Fruit fly (Drosophila melanogaster) whole organism, embryonic: Measurements from ENCODE around the gene bor.
A peak's percentile ranks its signal among the peaks of the same experiment; 100 is the strongest.

Experiments
- Antp ChIP-seq: fragments of 200-800 bp; sonication (Bioruptor generic); optimal IDR thresholded peaks from 3 replicates; lab custom pipeline; 2016; ENCODE audit warnings: missing biosample characterization, missing genetic modification characterization
- Bdp1 ChIP-seq: fragments of 200-800 bp; sonication (Bioruptor generic); optimal IDR thresholded peaks from 3 replicates; lab custom pipeline; 2016; ENCODE audit warnings: missing biosample characterization, missing genetic modification characterization
- CG10267 ChIP-seq: fragments of 200-800 bp; sonication (Bioruptor generic); optimal IDR thresholded peaks from 2 replicates; lab custom pipeline; 2018; ENCODE audit warnings: missing biosample characterization, mild to moderate bottlenecking, missing genetic modification characterization, moderate library complexity
- CG11504 ChIP-seq: fragments of 200-800 bp; sonication (Bioruptor generic); optimal IDR thresholded peaks from 3 replicates; lab custom pipeline; 2019; ENCODE audit warnings: missing biosample characterization, mild to moderate bottlenecking, missing genetic modification characterization, moderate library complexity
- CG12071 ChIP-seq: fragments of 200-800 bp; sonication (Bioruptor generic); optimal IDR thresholded peaks from 3 replicates; lab custom pipeline; 2018; ENCODE audit warnings: missing biosample characterization, mild to moderate bottlenecking, missing genetic modification characterization
- CG13123 ChIP-seq: fragments of 200-800 bp; sonication (Bioruptor generic); optimal IDR thresholded peaks from 2 replicates; lab custom pipeline; 2016; ENCODE audit warnings: missing biosample characterization, missing genetic modification characterization
- CG14965 ChIP-seq: fragments of 200-800 bp; sonication (Bioruptor generic); optimal IDR thresholded peaks from 2 replicates; lab custom pipeline; 2016; ENCODE audit warnings: missing biosample characterization, missing genetic modification characterization, borderline replicate concordance
- CG15514 ChIP-seq: fragments of 200-800 bp; sonication (Bioruptor generic); optimal IDR thresholded peaks from 3 replicates; lab custom pipeline; 2017; ENCODE audit warnings: missing biosample characterization, missing genetic modification characterization, mild to moderate bottlenecking, moderate library complexity, missing genetic modification reagents
- CG2129 ChIP-seq: fragments of 200-800 bp; sonication (Bioruptor generic); IDR thresholded peaks from 2 replicates; pipeline ENCODE4 v1.3.6; 2022; ENCODE audit warnings: missing biosample characterization, missing genetic modification characterization; ENCODE audit not compliant: partially characterized antibody
- CG2202 ChIP-seq: fragments of 200-800 bp; sonication (Bioruptor generic); optimal IDR thresholded peaks from 2 replicates; lab custom pipeline; 2018; ENCODE audit warnings: missing biosample characterization, mild to moderate bottlenecking, missing genetic modification characterization
- CG2712 ChIP-seq: fragments of 200-800 bp; optimal IDR thresholded peaks from 3 replicates; lab custom pipeline; 2019; ENCODE audit warnings: missing biosample characterization, mild to moderate bottlenecking, missing genetic modification characterization, moderate library complexity
- CG3065 ChIP-seq: fragments of 200-800 bp; sonication (Bioruptor generic); optimal IDR thresholded peaks from 2 replicates; lab custom pipeline; 2016; ENCODE audit warnings: missing biosample characterization, missing genetic modification characterization
- CG32772 ChIP-seq: fragments of 200-800 bp; sonication (Bioruptor generic); IDR thresholded peaks from 2 replicates; pipeline ENCODE4 v1.3.6; 2022; ENCODE audit warnings: missing biosample characterization, missing genetic modification characterization
- CG3726 ChIP-seq: fragments of 200-800 bp; sonication (Bioruptor generic); IDR thresholded peaks from 3 replicates; pipeline ENCODE4, ENCODE4 v1.3.6; 2022; ENCODE audit warnings: missing biosample characterization, missing genetic modification characterization
- CG4360 ChIP-seq: fragments of 200-800 bp; sonication (Bioruptor generic); IDR thresholded peaks from 2 replicates; pipeline ENCODE4 v1.3.6; 2022; ENCODE audit warnings: missing biosample characterization, missing genetic modification characterization
- CG4707 ChIP-seq: fragments of 200-800 bp; sonication (Bioruptor generic); optimal IDR thresholded peaks from 2 replicates; lab custom pipeline; 2018; ENCODE audit warnings: missing biosample characterization, mild to moderate bottlenecking, missing genetic modification characterization, moderate library complexity
- CG8089 ChIP-seq: fragments of 200-800 bp; sonication (Bioruptor generic); optimal IDR thresholded peaks from 3 replicates; lab custom pipeline; 2016; ENCODE audit warnings: missing biosample characterization, missing genetic modification characterization
- CG8359 ChIP-seq: fragments of 200-800 bp; sonication (Bioruptor generic); optimal IDR thresholded peaks from 2 replicates; lab custom pipeline; 2017; ENCODE audit warnings: missing biosample characterization, mild to moderate bottlenecking, missing genetic modification characterization, borderline replicate concordance
- CG8478 ChIP-seq: fragments of >200 bp; optimal IDR thresholded peaks from 2 replicates; lab custom pipeline; 2018
- CG8924 ChIP-seq: fragments of 200-800 bp; optimal IDR thresholded peaks from 3 replicates; lab custom pipeline; 2019; ENCODE audit warnings: missing biosample characterization, mild to moderate bottlenecking, missing genetic modification characterization, moderate library complexity
- CG9727 ChIP-seq: fragments of 200-800 bp; sonication (Bioruptor generic); optimal IDR thresholded peaks from 3 replicates; lab custom pipeline; 2017; ENCODE audit warnings: missing biosample characterization, mild to moderate bottlenecking, missing genetic modification characterization
- CTCF ChIP-seq: fragments of 200-800 bp; sonication (Bioruptor generic); optimal IDR thresholded peaks from 2 replicates; lab custom pipeline; 2017; ENCODE audit warnings: missing biosample characterization, mild to moderate bottlenecking, missing genetic modification characterization, moderate library complexity
- CrebB ChIP-seq: fragments of 200-800 bp; sonication (Bioruptor generic); optimal IDR thresholded peaks from 3 replicates; lab custom pipeline; 2018; ENCODE audit warnings: missing biosample characterization, mild to moderate bottlenecking, missing genetic modification characterization
- Dip3 ChIP-seq: fragments of 200-800 bp; sonication (Bioruptor generic); optimal IDR thresholded peaks from 3 replicates; lab custom pipeline; 2016; ENCODE audit warnings: missing biosample characterization, missing genetic modification characterization
- Eip74EF ChIP-seq, 2 experiments: fragments of 200-800 bp in 1 of 2; fragments of >200 bp in 1 of 2; sonication (Bioruptor generic) in 1 of 2; optimal IDR thresholded peaks; 2 replicates each; lab custom pipeline; 2017 to 2019; ENCODE audit warnings: missing biosample characterization in 2 of 2, missing genetic modification characterization in 2 of 2, mild to moderate bottlenecking in 1 of 2, moderate library complexity in 1 of 2
- Ets97D ChIP-seq: fragments of 200-800 bp; sonication (Bioruptor generic); optimal IDR thresholded peaks from 3 replicates; lab custom pipeline; 2016; ENCODE audit warnings: missing biosample characterization, missing genetic modification characterization
- Fer1 ChIP-seq: fragments of 200-800 bp; sonication (Bioruptor generic); optimal IDR thresholded peaks from 2 replicates; lab custom pipeline; 2017; ENCODE audit warnings: missing biosample characterization, mild to moderate bottlenecking, missing genetic modification characterization
- Hand ChIP-seq: fragments of 200-800 bp; sonication (Bioruptor generic); optimal IDR thresholded peaks from 2 replicates; lab custom pipeline; 2017; ENCODE audit warnings: mild to moderate bottlenecking, missing biosample characterization, missing genetic modification reagents, missing genetic modification characterization
- HmgZ ChIP-seq: fragments of 200-800 bp; sonication (Bioruptor generic); optimal IDR thresholded peaks from 2 replicates; lab custom pipeline; 2018; ENCODE audit warnings: missing biosample characterization, mild to moderate bottlenecking, missing genetic modification characterization
- Hsf ChIP-seq: fragments of 200-800 bp; sonication (Bioruptor generic); optimal IDR thresholded peaks from 3 replicates; lab custom pipeline; 2016; ENCODE audit warnings: missing biosample characterization, missing genetic modification characterization
- Lpt ChIP-seq: fragments of >200 bp; optimal IDR thresholded peaks from 2 replicates; lab custom pipeline; 2018; ENCODE audit warnings: missing biosample characterization, missing genetic modification characterization
- Pdp1 ChIP-seq, 2 experiments: fragments of 200-800 bp; sonication (Bioruptor generic); optimal IDR thresholded peaks; 3 replicates each; lab custom pipeline; 2016; ENCODE audit warnings: missing biosample characterization in 2 of 2, missing genetic modification characterization in 2 of 2, mild to moderate bottlenecking in 1 of 2, moderate library complexity in 1 of 2
- Sin3A ChIP-seq: fragments of >200 bp; optimal IDR thresholded peaks from 2 replicates; lab custom pipeline; 2018
- amos ChIP-seq: fragments of 200-800 bp; sonication (Bioruptor generic); IDR thresholded peaks from 2 replicates; pipeline ENCODE4 v1.3.6; 2022; ENCODE audit warnings: missing biosample characterization, missing genetic modification characterization; ENCODE audit not compliant: partially characterized antibody
- bigmax ChIP-seq: fragments of 200-800 bp; sonication (Bioruptor generic); optimal IDR thresholded peaks from 2 replicates; lab custom pipeline; 2018; ENCODE audit warnings: missing biosample characterization, mild to moderate bottlenecking, missing genetic modification characterization
- dmrt99B ChIP-seq: fragments of 200-800 bp; sonication (Bioruptor generic); optimal IDR thresholded peaks from 2 replicates; lab custom pipeline; 2018; ENCODE audit warnings: missing biosample characterization, mild to moderate bottlenecking, missing genetic modification characterization, moderate library complexity
- en ChIP-seq: fragments of 200-800 bp; sonication (Bioruptor generic); optimal IDR thresholded peaks from 2 replicates; lab custom pipeline; 2016; ENCODE audit warnings: missing biosample characterization, missing genetic modification characterization
- gem ChIP-seq: fragments of 200-800 bp; sonication (Bioruptor generic); optimal IDR thresholded peaks from 2 replicates; lab custom pipeline; 2019; ENCODE audit warnings: missing biosample characterization, mild to moderate bottlenecking, missing genetic modification characterization, moderate library complexity
- gfzf ChIP-seq: fragments of 200-800 bp; sonication (Bioruptor generic); optimal IDR thresholded peaks from 2 replicates; lab custom pipeline; 2016; ENCODE audit warnings: missing biosample characterization, mild to moderate bottlenecking, missing genetic modification characterization, moderate library complexity
- grn ChIP-seq: fragments of 200-800 bp; sonication (Bioruptor generic); optimal IDR thresholded peaks from 3 replicates; lab custom pipeline; 2017; ENCODE audit warnings: missing biosample characterization, missing genetic modification characterization
- hth ChIP-seq: fragments of >200 bp; optimal IDR thresholded peaks from 2 replicates; lab custom pipeline; 2017; ENCODE audit warnings: inconsistent platforms
- kni ChIP-seq: fragments of 200-800 bp; sonication (Bioruptor generic); optimal IDR thresholded peaks from 3 replicates; lab custom pipeline; 2017; ENCODE audit warnings: mild to moderate bottlenecking, missing biosample characterization, missing genetic modification reagents, missing genetic modification characterization
- lov ChIP-seq, 2 experiments: fragments of 200-800 bp in 1 of 2; fragments of >200 bp in 1 of 2; sonication (Bioruptor generic) in 1 of 2; IDR thresholded peaks in 1 of 2; optimal IDR thresholded peaks in 1 of 2; 2 replicates in 1 of 2; 3 replicates in 1 of 2; pipeline versions ENCODE4 v1.3.6 to Lab custom; 2017 to 2022; ENCODE audit warnings: missing biosample characterization in 1 of 2, missing genetic modification characterization in 1 of 2
- mam ChIP-seq: fragments of 200-800 bp; sonication (Bioruptor generic); optimal IDR thresholded peaks from 3 replicates; lab custom pipeline; 2016; ENCODE audit warnings: missing biosample characterization, missing genetic modification characterization
- pfk ChIP-seq: fragments of 200-800 bp; sonication (Bioruptor generic); optimal IDR thresholded peaks from 2 replicates; lab custom pipeline; 2018; ENCODE audit warnings: missing biosample characterization, mild to moderate bottlenecking, missing genetic modification characterization, moderate library complexity
- pho ChIP-seq: fragments of 200-800 bp; sonication (Bioruptor generic); optimal IDR thresholded peaks from 2 replicates; lab custom pipeline; 2016; ENCODE audit warnings: missing biosample characterization, missing genetic modification characterization
- pnt ChIP-seq: fragments of 200-800 bp; sonication (Bioruptor generic); optimal IDR thresholded peaks from 3 replicates; lab custom pipeline; 2016; ENCODE audit warnings: missing biosample characterization, missing genetic modification characterization
- scrt ChIP-seq: fragments of 200-800 bp; sonication (Bioruptor generic); optimal IDR thresholded peaks from 2 replicates; lab custom pipeline; 2018; ENCODE audit warnings: missing biosample characterization, mild to moderate bottlenecking, missing genetic modification characterization, moderate library complexity
- sug ChIP-seq: fragments of 200-800 bp; optimal IDR thresholded peaks from 2 replicates; lab custom pipeline; 2019; ENCODE audit warnings: missing biosample characterization, mild to moderate bottlenecking, missing genetic modification characterization, moderate library complexity
- z ChIP-seq: fragments of 200-800 bp; sonication (Bioruptor generic); IDR thresholded peaks from 3 replicates; pipeline ENCODE4 v1.3.6; 2022; ENCODE audit warnings: missing biosample characterization, missing genetic modification characterization

The bor gene

DNA sequence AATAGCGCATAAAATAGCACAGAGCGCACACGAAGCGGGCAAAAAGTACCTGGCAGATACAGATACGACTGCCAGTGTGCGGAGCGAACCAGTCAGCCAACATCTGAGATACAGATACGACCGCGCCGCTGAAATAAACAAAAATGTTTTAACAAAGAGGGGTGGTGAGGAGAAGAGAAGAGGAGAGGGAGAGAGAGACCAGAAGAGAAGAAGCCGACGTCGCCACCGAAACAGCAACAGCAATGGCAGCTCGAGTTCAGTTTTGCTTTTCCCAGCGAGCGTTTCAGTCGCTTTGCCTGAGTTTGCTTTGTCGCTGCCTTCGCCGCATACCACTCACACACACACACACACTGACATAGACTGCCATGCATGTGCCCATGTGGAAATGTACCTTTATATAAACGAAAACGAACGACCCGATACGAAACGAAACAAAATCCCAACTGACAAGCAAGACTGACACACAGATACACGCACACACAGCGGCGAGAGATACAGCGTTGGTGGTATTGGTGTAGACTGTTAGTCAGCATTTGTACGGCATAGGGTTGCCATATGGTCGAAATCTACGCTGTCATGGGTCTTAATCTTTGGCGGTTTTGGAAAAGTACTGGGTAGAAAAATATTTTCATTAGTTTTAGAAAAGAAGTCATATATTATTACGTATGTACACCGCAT, 22.7 kb downstream of the bor start (continued):
- TF ChIP-seq dmrt99B (tag; lab: Kevin White, UChicago) = peak; percentile 10
- no peak for TF ChIP-seq CG9727 (GFP tag; lab: Kevin White, UChicago)
- TF ChIP-seq CG3065 (GFP tag; lab: Kevin White, UChicago) = no peak
- peak; percentile 18 for TF ChIP-seq CG8089 (GFP tag; lab: Kevin White, UChicago)
- TF ChIP-seq gem (tag; lab: Kevin White, UChicago) = peak; percentile 8
- TF ChIP-seq CG10267 (tag; lab: Kevin White, UChicago) = no peak
- TF ChIP-seq scrt (GFP tag; lab: Kevin White, UChicago) = peak; percentile 35
- TF ChIP-seq pfk (GFP tag; lab: Kevin White, UChicago) = peak; percentile 92
- no peak for TF ChIP-seq CG13123 (GFP tag; lab: Kevin White, UChicago)
- no peak for TF ChIP-seq CG14965 (GFP tag; lab: Kevin White, UChicago)
- no peak for TF ChIP-seq pnt (GFP tag; lab: Kevin White, UChicago)
- no peak for TF ChIP-seq hth
- TF ChIP-seq Lpt = no peak
- TF ChIP-seq Eip74EF (GFP tag; optimal IDR thresholded peaks at IDR 0.05; lab: Kevin White, UChicago) = peak in 1 of 2 experiments; percentile 8
- peak; percentile 6 for TF ChIP-seq CG4707 (GFP tag; lab: Kevin White, UChicago)
- TF ChIP-seq Sin3A (lab: Kevin White, UChicago) = no peak
- peak; percentile 16 for TF ChIP-seq Antp (GFP tag; lab: Kevin White, UChicago)
- TF ChIP-seq Dip3 = peak; percentile 70
- TF ChIP-seq CG15514 (GFP tag; lab: Kevin White, UChicago) = peak; percentile 42
- TF ChIP-seq sug (tag; lab: Kevin White, UChicago) = peak; percentile 79
- peak; percentile 74 for TF ChIP-seq CrebB (tag; lab: Kevin White, UChicago)
- TF ChIP-seq bigmax (GFP tag; lab: Kevin White, UChicago) = peak; percentile 61
- TF ChIP-seq CG8478 (lab: Kevin White, UChicago) = peak; percentile 73
- TF ChIP-seq Ets97D (GFP tag; lab: Kevin White, UChicago) = no peak
- peak; percentile 48 for TF ChIP-seq mam
- peak; percentile 38 for TF ChIP-seq Hsf (GFP tag; lab: Kevin White, UChicago)
- peak; percentile 65 for TF ChIP-seq CG8924 (tag; lab: Kevin White, UChicago)
- TF ChIP-seq CG2129 (GFP tag; lab: Robert Waterston, UW) = no peak
- TF ChIP-seq HmgZ (tag; lab: Kevin White, UChicago) = peak; percentile 91
- TF ChIP-seq pho (GFP tag; lab: Kevin White, UChicago) = peak; percentile 51
- peak; percentile 30 to 98 for TF ChIP-seq Pdp1 (GFP tag; optimal IDR thresholded peaks at IDR 0.05; lab: Kevin White, UChicago)
- TF ChIP-seq Fer1 (GFP tag; lab: Kevin White, UChicago) = peak; percentile 71
- TF ChIP-seq CG32772 (GFP tag; lab: Robert Waterston, UW) = no peak
- TF ChIP-seq lov (optimal IDR thresholded peaks at IDR 0.05; lab: Kevin White, UChicago) = no peak
- TF ChIP-seq lov (GFP tag; IDR thresholded peaks at IDR 0.05; lab: Robert Waterston, UW) = no peak
- TF ChIP-seq CG3726 = no peak
- TF ChIP-seq en (GFP tag; lab: Kevin White, UChicago) = no peak
- TF ChIP-seq CTCF (GFP tag; lab: Kevin White, UChicago) = peak; percentile 17
- peak; percentile 31 for TF ChIP-seq CG11504 (tag; lab: Kevin White, UChicago)
- no peak for TF ChIP-seq z (GFP tag; lab: Robert Waterston, UW)
- peak; percentile 96 for TF ChIP-seq kni
- peak; percentile 51 for TF ChIP-seq CG12071 (GFP tag; lab: Kevin White, UChicago)
- TF ChIP-seq Bdp1 (GFP tag; lab: Kevin White, UChicago) = no peak
- no peak for TF ChIP-seq amos (GFP tag; lab: Robert Waterston, UW)
- peak; percentile 20 for TF ChIP-seq CG8359 (GFP tag; lab: Kevin White, UChicago)
- TF ChIP-seq CG2202 (tag; lab: Kevin White, UChicago) = no peak
- TF ChIP-seq CG4360 (GFP tag; lab: Robert Waterston, UW) = no peak
- peak; percentile 39 for TF ChIP-seq Hand
- peak; percentile 3 for TF ChIP-seq gfzf
- peak; percentile 3 for TF ChIP-seq CG2712
- TF ChIP-seq grn (GFP tag; lab: Kevin White, UChicago) = peak; percentile 61
